ENCODE assay signal across 6 worm cellular contexts in the genomic region with DNA sequence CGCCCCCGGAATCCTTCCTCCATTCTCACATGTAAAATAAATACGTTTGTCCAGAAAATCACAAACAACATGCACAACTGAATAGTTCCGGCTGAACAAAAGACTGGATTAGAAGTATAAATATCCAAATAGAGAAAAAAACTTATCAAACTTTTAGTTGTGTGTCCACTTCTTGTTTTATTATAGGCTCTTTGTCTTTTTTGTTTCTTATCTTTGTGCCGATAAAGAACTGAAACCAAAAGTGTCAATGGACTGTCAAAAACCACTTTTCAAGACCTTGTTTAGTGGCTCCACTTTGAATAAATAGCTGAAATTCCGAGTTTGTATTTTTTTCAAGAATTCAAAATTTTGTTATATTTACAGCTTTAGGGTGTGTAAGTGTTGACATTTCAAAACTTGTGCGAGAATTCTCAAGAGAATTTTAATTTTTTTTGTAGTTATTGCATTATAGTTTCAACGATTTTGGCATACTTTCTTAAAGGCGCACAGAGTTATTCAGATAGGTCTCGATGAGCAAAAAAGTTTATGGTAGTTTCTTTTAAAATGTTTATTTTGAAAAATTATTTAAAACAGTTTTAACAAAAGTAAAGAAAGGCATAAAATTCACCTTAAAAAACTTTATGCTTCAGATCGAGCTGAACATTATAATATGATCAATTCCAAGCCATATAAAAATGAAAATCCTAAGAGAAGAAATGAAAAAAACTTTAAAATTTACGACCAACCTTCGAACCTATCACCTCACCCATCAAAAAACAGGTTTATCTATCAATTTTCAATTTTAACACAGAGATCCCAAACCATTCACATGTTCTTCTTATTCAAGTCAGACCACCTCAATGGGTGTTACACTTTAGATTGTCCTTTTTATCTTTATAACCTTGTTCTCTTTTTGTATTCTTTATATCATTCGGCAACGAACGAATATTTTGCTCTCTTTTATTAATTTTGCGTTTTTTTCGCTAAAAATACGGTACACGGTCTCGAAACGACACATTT.
A peak's percentile ranks its signal among the peaks of the same experiment; 100 is the strongest.
TF ChIP-seq lines count a peak whose summit lies in the region.

No protein-coding gene starts in this region.

TF ChIP-seq in whole organism, L1 larva, 84 proteins besides CTCF, POLR2A, EP300 and RAD21 (continues in another document):
- TF ChIP-seq aly-2 (tag; optimal IDR thresholded peaks at IDR 0.05; lab: Kevin White, UChicago) (peak; percentile 51), blmp-1 (tag; optimal IDR thresholded peaks at IDR 0.05; lab: Kevin White, UChicago) (peak; percentile 24), nhr-90 (tag; optimal IDR thresholded peaks at IDR 0.05; lab: Kevin White, UChicago; ENCODE audit: poor library complexity) (no peak), nhr-85 (tag; lab: Kevin White, UChicago) (peak; percentile 60), ces-1 (GFP tag; optimal IDR thresholded peaks at IDR 0.05; lab: Kevin White, UChicago) (no peak), zag-1 (tag; optimal IDR thresholded peaks at IDR 0.05; lab: Kevin White, UChicago) (no peak), grh-1 (GFP tag; IDR thresholded peaks at IDR 0.05; lab: Robert Waterston, UW) (0 out of 2 replicates have a peak, but pooled peaks have one; percentile 25), irx-1 (tag; optimal IDR thresholded peaks at IDR 0.05; lab: Kevin White, UChicago) (no peak), fkh-10 (GFP tag; optimal IDR thresholded peaks at IDR 0.05; lab: Kevin White, UChicago) (no peak), elt-3 (tag; optimal IDR thresholded peaks at IDR 0.05; lab: Kevin White, UChicago) (peak in 2 of 6 experiments; percentile 30 to 43), rnt-1 (tag; optimal IDR thresholded peaks at IDR 0.05; lab: Kevin White, UChicago) (no peak), pax-3 (tag; optimal IDR thresholded peaks at IDR 0.05; lab: Kevin White, UChicago) (peak; percentile 8), unc-98 (GFP tag; IDR thresholded peaks at IDR 0.05; lab: Robert Waterston, UW) (no peak)

TF ChIP-seq in whole organism, L2 larva, 48 proteins besides CTCF, POLR2A, EP300 and RAD21:
- no peak for TF ChIP-seq lin-13 (GFP tag; optimal IDR thresholded peaks at IDR 0.05; lab: Kevin White, UChicago)
- TF ChIP-seq mdl-1 (tag; optimal IDR thresholded peaks at IDR 0.05; lab: Kevin White, UChicago): no peak
- TF ChIP-seq nhr-77 (tag; optimal IDR thresholded peaks at IDR 0.05; lab: Kevin White, UChicago): no peak
- TF ChIP-seq nhr-25 (tag; optimal IDR thresholded peaks at IDR 0.05; lab: Kevin White, UChicago): peak; percentile 60
- TF ChIP-seq sma-3 (GFP tag; optimal IDR thresholded peaks at IDR 0.05; lab: Kevin White, UChicago): peak; percentile 20
- peak; percentile 34 for TF ChIP-seq fos-1 (tag; optimal IDR thresholded peaks at IDR 0.05; lab: Kevin White, UChicago)
- TF ChIP-seq mbf-1 (tag; optimal IDR thresholded peaks at IDR 0.05; lab: Kevin White, UChicago): no peak
- TF ChIP-seq nhr-21 (tag; optimal IDR thresholded peaks at IDR 0.05; lab: Kevin White, UChicago): peak; percentile 37
- TF ChIP-seq ceh-82 (tag; optimal IDR thresholded peaks at IDR 0.05; lab: Kevin White, UChicago): no peak
- TF ChIP-seq sma-9 (GFP tag; optimal IDR thresholded peaks at IDR 0.05; lab: Kevin White, UChicago): peak; percentile 64
- no peak for TF ChIP-seq sma-9 (tag; optimal IDR thresholded peaks at IDR 0.05; lab: Kevin White, UChicago)
- peak; percentile 23 for TF ChIP-seq blmp-1 (tag; optimal IDR thresholded peaks at IDR 0.05; lab: Kevin White, UChicago; ENCODE audit: insufficient read depth)

TF ChIP-seq in whole organism, L3 larva, 47 proteins besides CTCF, POLR2A, EP300 and RAD21:
- TF ChIP-seq nhr-23 (tag; optimal IDR thresholded peaks at IDR 0.05; lab: Kevin White, UChicago) (peak; percentile 36), pqm-1 (tag; optimal IDR thresholded peaks at IDR 0.05; lab: Kevin White, UChicago) (peak; percentile 46), nhr-25 (tag; optimal IDR thresholded peaks at IDR 0.05; lab: Kevin White, UChicago) (peak; percentile 31), pha-4 (tag; optimal IDR thresholded peaks at IDR 0.05; lab: Kevin White, UChicago) (peak; percentile 3), zag-1 (tag; optimal IDR thresholded peaks at IDR 0.05; lab: Kevin White, UChicago) (no peak), unc-39 (tag; optimal IDR thresholded peaks at IDR 0.05; lab: Kevin White, UChicago) (no peak), nhr-43 (tag; optimal IDR thresholded peaks at IDR 0.05; lab: Kevin White, UChicago; ENCODE audit: poor library complexity, severe bottlenecking) (peak; percentile 59), elt-2 (tag; optimal IDR thresholded peaks at IDR 0.05; lab: Kevin White, UChicago) (peak; percentile 78)

TF ChIP-seq in whole organism, L4 larva, 104 proteins besides CTCF, POLR2A, EP300 and RAD21 (continues in another document):
- peak in 1 of 2 experiments; percentile 62 for TF ChIP-seq unc-62 (GFP tag; optimal IDR thresholded peaks at IDR 0.05 in 1 of 2; lab: Kevin White, UChicago)
- TF ChIP-seq unc-62 (tag; optimal IDR thresholded peaks at IDR 0.05; lab: Kevin White, UChicago): no peak
- TF ChIP-seq hlh-11 (tag; optimal IDR thresholded peaks at IDR 0.05; lab: Kevin White, UChicago): peak; percentile 63
- TF ChIP-seq dpl-1 (GFP tag; optimal IDR thresholded peaks at IDR 0.05; lab: Kevin White, UChicago): no peak
- TF ChIP-seq nhr-28 (tag; optimal IDR thresholded peaks at IDR 0.05; lab: Kevin White, UChicago): peak; percentile 50
- no peak for TF ChIP-seq ztf-7 (tag; optimal IDR thresholded peaks at IDR 0.05; lab: Kevin White, UChicago)
- no peak for TF ChIP-seq T20F7.1 (GFP tag; optimal IDR thresholded peaks at IDR 0.05; lab: Kevin White, UChicago)
- TF ChIP-seq dmd-9 (GFP tag; IDR thresholded peaks at IDR 0.05; lab: Robert Waterston, UW): peak; percentile 34; the same call in 1 of the 2 replicates
- 0 out of 2 replicates have a peak, but pooled peaks have one; percentile 7 for TF ChIP-seq T26A8.4 (GFP tag; IDR thresholded peaks at IDR 0.05; lab: Robert Waterston, UW)
- TF ChIP-seq lin-38 (GFP tag; IDR thresholded peaks at IDR 0.05; lab: Robert Waterston, UW): peak; percentile 6; the same call in 1 of the 2 replicates
- TF ChIP-seq daf-16 (GFP tag; optimal IDR thresholded peaks at IDR 0.05; lab: Kevin White, UChicago): peak in 1 of 2 experiments; percentile 35
- TF ChIP-seq daf-16 (tag; optimal IDR thresholded peaks at IDR 0.05; lab: Kevin White, UChicago): peak; percentile 64
- 0 out of 2 replicates have a peak, but pooled peaks have one; percentile 15 for TF ChIP-seq php-3 (GFP tag; IDR thresholded peaks at IDR 0.05; lab: Robert Waterston, UW)
- TF ChIP-seq tag-97 (GFP tag; IDR thresholded peaks at IDR 0.05; lab: Robert Waterston, UW): no peak
- TF ChIP-seq F37D6.2 (tag; optimal IDR thresholded peaks at IDR 0.05; lab: Kevin White, UChicago): no peak

TF ChIP-seq in whole organism, late embryonic, 69 proteins besides CTCF, POLR2A, EP300 and RAD21:
- TF ChIP-seq odd-2 (tag; optimal IDR thresholded peaks at IDR 0.05; lab: Kevin White, UChicago): no peak
- no peak for TF ChIP-seq fkh-10 (GFP tag; optimal IDR thresholded peaks at IDR 0.05; lab: Kevin White, UChicago)
- TF ChIP-seq ref-2 (tag; optimal IDR thresholded peaks at IDR 0.05; lab: Kevin White, UChicago): no peak
- TF ChIP-seq elt-2 (tag; optimal IDR thresholded peaks at IDR 0.05; lab: Kevin White, UChicago): peak; percentile 7
- no peak for TF ChIP-seq eyg-1 (tag; optimal IDR thresholded peaks at IDR 0.05; lab: Kevin White, UChicago)
- TF ChIP-seq tbx-7 (tag; optimal IDR thresholded peaks at IDR 0.05; lab: Kevin White, UChicago): no peak
- TF ChIP-seq lin-11 (tag; optimal IDR thresholded peaks at IDR 0.05; lab: Kevin White, UChicago): no peak
- TF ChIP-seq K02D7.2 (tag; optimal IDR thresholded peaks at IDR 0.05; lab: Kevin White, UChicago): no peak

TF ChIP-seq in whole organism, young adult, 124 proteins besides CTCF, POLR2A, EP300 and RAD21 (continues in another document):
- TF ChIP-seq lin-35 (GFP tag; optimal IDR thresholded peaks at IDR 0.05; lab: Kevin White, UChicago): no peak
- TF ChIP-seq B0035.1 (tag; optimal IDR thresholded peaks at IDR 0.05; lab: Kevin White, UChicago): peak; percentile 44
- peak in 1 of 2 experiments; percentile 7 for TF ChIP-seq let-607 (tag; optimal IDR thresholded peaks at IDR 0.05; lab: Kevin White, UChicago)
- TF ChIP-seq dpl-1 (GFP tag; optimal IDR thresholded peaks at IDR 0.05; lab: Kevin White, UChicago): no peak
- no peak for TF ChIP-seq ceh-91 (GFP tag; IDR thresholded peaks at IDR 0.05; lab: Robert Waterston, UW)
- no peak for TF ChIP-seq F39B2.1 (GFP tag; IDR thresholded peaks at IDR 0.05; lab: Robert Waterston, UW)
- no peak for TF ChIP-seq F55B11.4 (tag; optimal IDR thresholded peaks at IDR 0.05; lab: Kevin White, UChicago; ENCODE audit: borderline replicate concordance, insufficient read depth)
- TF ChIP-seq let-526 (GFP tag; IDR thresholded peaks at IDR 0.05; lab: Robert Waterston, UW): 0 out of 2 replicates have a peak, but pooled peaks have one; percentile 22
- 0 out of 2 replicates have a peak, but pooled peaks have one; percentile 14 for TF ChIP-seq nfyb-1 (GFP tag; IDR thresholded peaks at IDR 0.05; lab: Robert Waterston, UW)
- no peak for TF ChIP-seq ceh-40 (GFP tag; IDR thresholded peaks at IDR 0.05; lab: Robert Waterston, UW)
- TF ChIP-seq Y56A3A.18 (GFP tag; IDR thresholded peaks at IDR 0.05; lab: Robert Waterston, UW): peak; percentile 54; the same call in 1 of the 2 replicates
- no peak for TF ChIP-seq ceh-58 (GFP tag; IDR thresholded peaks at IDR 0.05; lab: Robert Waterston, UW)
- no peak for TF ChIP-seq mxl-1 (tag; optimal IDR thresholded peaks at IDR 0.05; lab: Kevin White, UChicago)
- TF ChIP-seq dox-1 (GFP tag; IDR thresholded peaks at IDR 0.05; lab: Robert Waterston, UW): 0 out of 2 replicates have a peak, but pooled peaks have one; percentile 15
- TF ChIP-seq lir-1 (GFP tag; conservative IDR thresholded peaks at IDR 0.05; lab: Robert Waterston, UW): no peak
- peak; percentile 58; the same call in 1 of the 2 replicates for TF ChIP-seq madf-3 (GFP tag; IDR thresholded peaks at IDR 0.05; lab: Robert Waterston, UW)
- no peak for TF ChIP-seq aptf-2 (GFP tag; conservative IDR thresholded peaks at IDR 0.05; lab: Robert Waterston, UW)
- no peak for TF ChIP-seq madf-10 (tag; optimal IDR thresholded peaks at IDR 0.05; lab: Kevin White, UChicago)
- no peak for TF ChIP-seq fkh-3 (tag; optimal IDR thresholded peaks at IDR 0.05; lab: Kevin White, UChicago)
- TF ChIP-seq cebp-2 (GFP tag; IDR thresholded peaks at IDR 0.05; lab: Robert Waterston, UW): no peak
- peak; percentile 44; the same call in 1 of the 2 replicates for TF ChIP-seq madf-6 (GFP tag; IDR thresholded peaks at IDR 0.05; lab: Robert Waterston, UW)
- TF ChIP-seq nhr-80 (tag; optimal IDR thresholded peaks at IDR 0.05; lab: Kevin White, UChicago): peak; percentile 85
- no peak for TF ChIP-seq ama-1 (optimal IDR thresholded peaks at IDR 0.05; lab: Kevin White, UChicago)
- no peak for TF ChIP-seq ama-1 (GFP tag; optimal IDR thresholded peaks at IDR 0.05; lab: Kevin White, UChicago)
- no peak for TF ChIP-seq lag-1 (GFP tag; IDR thresholded peaks at IDR 0.05; lab: Robert Waterston, UW)
- TF ChIP-seq nhr-90 (tag; optimal IDR thresholded peaks at IDR 0.05; lab: Kevin White, UChicago): peak; percentile 46
- TF ChIP-seq tbp1 (GFP tag; optimal IDR thresholded peaks at IDR 0.05; lab: Kevin White, UChicago): peak; percentile 33
